Worm (Caenorhabditis elegans): ENCODE measurements around the gene mlc-1.
A peak's percentile ranks its signal among the peaks of the same experiment; 100 is the strongest.

The mlc-1 gene

DNA sequence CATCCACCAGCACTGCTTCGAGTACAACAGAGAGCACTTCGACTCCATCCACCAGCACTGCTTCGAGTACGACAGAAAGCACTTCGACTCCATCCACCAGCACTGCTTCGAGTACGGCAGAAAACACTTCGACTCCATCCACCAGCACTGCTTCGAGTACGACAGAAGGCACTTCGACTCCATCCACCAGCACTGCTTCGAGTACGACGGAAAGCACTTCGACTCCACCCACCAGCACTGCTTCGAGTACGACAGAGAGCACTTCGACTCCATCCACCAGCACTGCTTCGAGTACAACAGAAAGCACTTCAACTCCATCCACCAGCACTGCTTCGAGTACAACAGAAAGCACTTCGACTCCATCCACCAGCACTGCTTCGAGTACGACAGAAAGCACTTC, 14.3 kb upstream of the mlc-1 start:
- TF ChIP-seq dmd-9 (GFP tag; IDR thresholded peaks at IDR 0.05) (peak; percentile 9; the same call in 1 of the 2 replicates), set-16 (GFP tag; IDR thresholded peaks at IDR 0.05) (peak; percentile 60), ZK337.2 (GFP tag; IDR thresholded peaks at IDR 0.05) (peak; percentile 50), egl-43 (GFP tag; IDR thresholded peaks at IDR 0.05) (peak; percentile 73), mdt-29 (GFP tag; IDR thresholded peaks at IDR 0.05) (peak; percentile 56; the same call in 1 of the 2 replicates), madf-9 (GFP tag; conservative IDR thresholded peaks at IDR 0.05) (peak; percentile 42; the same call in 1 of the 2 replicates), D1046.2 (GFP tag; IDR thresholded peaks at IDR 0.05) (peak; percentile 71), snpc-1.2 (GFP tag; IDR thresholded peaks at IDR 0.05) (peak; percentile 62; the same call in 1 of the 2 replicates), nhr-42 (GFP tag; IDR thresholded peaks at IDR 0.05) (peak; percentile 53; the same call in 1 of the 2 replicates), madf-5 (GFP tag; IDR thresholded peaks at IDR 0.05) (peak; percentile 29 to 71; a peak in 3 of 4 replicates), Y75B8A.6 (GFP tag; IDR thresholded peaks at IDR 0.05) (0 out of 2 replicates have a peak, but pooled peaks have one; percentile 50), dmd-8 (GFP tag; IDR thresholded peaks at IDR 0.05) (peak; percentile 79), tag-97 (GFP tag; IDR thresholded peaks at IDR 0.05) (0 out of 2 replicates have a peak, but pooled peaks have one; percentile 60), ctbp-1 (GFP tag; IDR thresholded peaks at IDR 0.05) (0 out of 2 replicates have a peak, but pooled peaks have one; percentile 30), nhr-41 (GFP tag; IDR thresholded peaks at IDR 0.05) (peak; percentile 29; the same call in 1 of the 2 replicates), lim-7 (GFP tag; IDR thresholded peaks at IDR 0.05) (0 out of 2 replicates have a peak, but pooled peaks have one; percentile 61), F44E2.7 (GFP tag; IDR thresholded peaks at IDR 0.05) (peak; percentile 84), saeg-2 (GFP tag; IDR thresholded peaks at IDR 0.05) (0 out of 2 replicates have a peak, but pooled peaks have one; percentile 41), php-3 (GFP tag; IDR thresholded peaks at IDR 0.05) (peak; percentile 26; the same call in 1 of the 2 replicates), ceh-44 (GFP tag; IDR thresholded peaks at IDR 0.05) (peak; percentile 2; the same call in 1 of the 2 replicates)

DNA sequence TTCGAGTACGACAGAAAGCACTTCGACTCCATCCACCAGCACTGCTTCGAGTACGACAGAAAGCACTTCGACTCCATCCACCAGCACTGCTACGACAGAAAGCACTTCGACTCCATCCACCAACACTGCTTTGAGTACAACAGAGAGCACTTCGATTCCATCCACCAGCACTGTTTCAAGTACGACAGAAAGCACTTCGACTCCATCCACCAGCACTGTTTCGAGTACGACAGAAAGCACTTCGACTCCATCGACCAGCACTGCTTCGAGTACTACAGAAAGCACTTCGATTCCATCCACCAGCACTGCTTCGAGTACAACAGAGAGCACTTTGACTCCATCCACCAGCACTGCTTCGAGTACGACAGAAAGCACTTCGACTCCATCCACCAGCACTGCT, 13.8 kb upstream of the mlc-1 start:
- 0 out of 2 replicates have a peak, but pooled peaks have one; percentile 61 for TF ChIP-seq saeg-2 (GFP tag; IDR thresholded peaks at IDR 0.05)
- peak; percentile 32; the same call in 1 of the 2 replicates for TF ChIP-seq set-16 (GFP tag; IDR thresholded peaks at IDR 0.05)
- TF ChIP-seq vab-7 (GFP tag; IDR thresholded peaks at IDR 0.05), result peak; percentile 29; the same call in 1 of the 2 replicates
- peak; percentile 69 for TF ChIP-seq php-3 (GFP tag; IDR thresholded peaks at IDR 0.05)
- TF ChIP-seq D1046.2 (GFP tag; IDR thresholded peaks at IDR 0.05), result peak; percentile 72; the same call in 1 of the 2 replicates
- TF ChIP-seq F44E2.7 (GFP tag; IDR thresholded peaks at IDR 0.05), result peak; percentile 56; the same call in 1 of the 2 replicates

DNA sequence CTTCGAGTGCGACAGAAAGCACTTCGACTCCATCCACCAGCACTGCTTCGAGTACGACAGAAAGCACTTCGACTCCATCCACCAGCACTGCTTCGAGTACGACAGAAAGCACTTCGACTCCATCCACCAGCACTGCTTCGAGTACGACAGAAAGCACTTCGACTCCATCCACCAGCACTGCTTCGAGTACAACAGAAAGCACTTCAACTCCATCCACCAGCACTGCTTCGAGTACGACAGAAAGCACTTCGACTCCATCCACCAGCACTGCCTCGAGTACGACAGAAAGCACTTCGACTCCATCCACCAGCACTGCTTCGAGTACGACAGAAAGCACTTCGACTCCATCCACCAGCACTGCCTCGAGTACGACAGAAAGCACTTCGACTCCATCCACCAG, 11.8 kb upstream of the mlc-1 start:
- peak; percentile 53 for TF ChIP-seq lim-7 (GFP tag; IDR thresholded peaks at IDR 0.05)

DNA sequence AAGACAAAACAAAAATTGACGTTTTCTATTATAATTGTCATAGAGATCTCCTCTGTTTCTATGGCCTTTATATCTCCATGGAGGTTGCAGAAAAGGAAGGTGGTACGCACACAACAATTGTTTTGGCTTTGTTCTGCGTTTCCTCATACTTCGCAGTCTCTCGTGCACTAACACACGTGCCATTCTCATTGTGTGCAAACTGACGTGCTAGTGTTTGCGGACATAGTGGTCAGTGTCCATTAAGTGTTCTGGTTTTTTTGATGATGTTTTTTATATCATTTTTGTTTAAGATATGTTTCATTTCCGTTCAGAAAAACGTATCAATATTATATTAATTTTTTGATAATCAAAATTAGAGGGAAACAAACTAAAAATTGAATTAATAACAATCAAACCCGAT, 7.6 kb upstream of the mlc-1 start, which contains the start of gene C36E6.2:
Gene C36E6.2, plus strand, starts transcription at position 261 of the 400 bp plus-strand sequence.
- TF ChIP-seq zag-1 (tag; optimal IDR thresholded peaks at IDR 0.05), result no peak
- TF ChIP-seq dpl-1 (GFP tag; optimal IDR thresholded peaks at IDR 0.05), result peak; percentile 62
- peak; percentile 25 for TF ChIP-seq F37D6.2 (tag; optimal IDR thresholded peaks at IDR 0.05)
- TF ChIP-seq zip-11 (GFP tag; IDR thresholded peaks at IDR 0.05), result no peak
- peak; percentile 77 for TF ChIP-seq nhr-25 (tag; optimal IDR thresholded peaks at IDR 0.05; ENCODE audit: borderline replicate concordance, insufficient read depth)
- no peak for TF ChIP-seq nhr-41 (GFP tag; IDR thresholded peaks at IDR 0.05)
- TF ChIP-seq nhr-42 (GFP tag; IDR thresholded peaks at IDR 0.05), result no peak
- no peak for TF ChIP-seq lir-3 (tag; optimal IDR thresholded peaks at IDR 0.05)
- TF ChIP-seq ceh-32 (tag; optimal IDR thresholded peaks at IDR 0.05; ENCODE audit: poor library complexity), result no peak
- TF ChIP-seq F10B5.3 (tag; optimal IDR thresholded peaks at IDR 0.05), result peak; percentile 21
- TF ChIP-seq hlh-30 (tag; optimal IDR thresholded peaks at IDR 0.05; ENCODE audit: insufficient read depth), result peak; percentile 99
- peak; percentile 45 for TF ChIP-seq dmd-6 (GFP tag; IDR thresholded peaks at IDR 0.05)
- TF ChIP-seq cey-2 (tag; optimal IDR thresholded peaks at IDR 0.05; ENCODE audit: borderline replicate concordance, insufficient read depth), result no peak
- no peak for TF ChIP-seq snpc-4 (tag; optimal IDR thresholded peaks at IDR 0.05)
- TF ChIP-seq gei-8 (GFP tag; optimal IDR thresholded peaks at IDR 0.05), result no peak
- TF ChIP-seq zip-2 (tag; optimal IDR thresholded peaks at IDR 0.05), result peak; percentile 13
- no peak for TF ChIP-seq ces-1 (GFP tag; optimal IDR thresholded peaks at IDR 0.05)
- no peak for TF ChIP-seq mdt-29 (GFP tag; IDR thresholded peaks at IDR 0.05)
- TF ChIP-seq dve-1 (tag; optimal IDR thresholded peaks at IDR 0.05; ENCODE audit: insufficient read depth), result peak; percentile 86
- TF ChIP-seq hif-1 (tag; optimal IDR thresholded peaks at IDR 0.05), result peak in 1 of 2 experiments; percentile 89
- peak; percentile 13 to 84 for TF ChIP-seq lsy-2 (tag; optimal IDR thresholded peaks at IDR 0.05)
- TF ChIP-seq unc-39 (tag; optimal IDR thresholded peaks at IDR 0.05), result no peak
- peak; percentile 98 for TF ChIP-seq mxl-3 (GFP tag; optimal IDR thresholded peaks at IDR 0.05)
- TF ChIP-seq D1046.2 (GFP tag; IDR thresholded peaks at IDR 0.05), result no peak
- no peak for TF ChIP-seq daf-19 (GFP tag; conservative IDR thresholded peaks at IDR 0.05)

Measured in whole organism, L4 larva.